Fruit fly (Drosophila melanogaster): ENCODE data around the gene cpb.

Gene cpb

DNA sequence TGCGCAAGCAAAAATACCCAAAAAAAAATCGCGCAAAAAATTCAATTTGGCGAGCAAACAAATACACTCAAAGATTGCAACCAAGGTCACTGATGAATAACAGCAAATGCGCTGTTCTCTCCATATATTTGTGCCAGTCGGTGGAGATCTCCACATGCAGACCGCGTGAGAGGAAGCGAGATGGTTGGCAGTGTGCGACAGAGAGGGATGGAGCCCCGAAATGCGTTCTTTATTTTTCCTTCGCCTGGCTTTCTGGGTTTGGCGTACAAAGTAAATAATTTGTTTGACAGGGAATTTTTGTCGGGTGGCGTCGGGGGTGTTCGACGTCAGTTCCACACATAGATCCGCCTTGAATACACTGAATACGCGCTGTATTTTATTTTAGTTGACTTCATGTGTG, 37.2 kb upstream of the cpb start:
- no peak for TF ChIP-seq Snoo (tag; optimal IDR thresholded peaks at IDR 0.05)
- no peak for TF ChIP-seq Ets98B (GFP tag; IDR thresholded peaks at IDR 0.05)

- TF ChIP-seq CG10348 (GFP tag; IDR thresholded peaks at IDR 0.05) (no peak), Snoo (tag; optimal IDR thresholded peaks at IDR 0.05) (peak; percentile 20), CG32121 (GFP tag; IDR thresholded peaks at IDR 0.05) (no peak), CG12605 (GFP tag; IDR thresholded peaks at IDR 0.05) (no peak), gl (tag; optimal IDR thresholded peaks at IDR 0.05) (no peak)
Observed at dm6 chr2L:1668616-1669020, 36.1 kb upstream of the cpb start.

DNA sequence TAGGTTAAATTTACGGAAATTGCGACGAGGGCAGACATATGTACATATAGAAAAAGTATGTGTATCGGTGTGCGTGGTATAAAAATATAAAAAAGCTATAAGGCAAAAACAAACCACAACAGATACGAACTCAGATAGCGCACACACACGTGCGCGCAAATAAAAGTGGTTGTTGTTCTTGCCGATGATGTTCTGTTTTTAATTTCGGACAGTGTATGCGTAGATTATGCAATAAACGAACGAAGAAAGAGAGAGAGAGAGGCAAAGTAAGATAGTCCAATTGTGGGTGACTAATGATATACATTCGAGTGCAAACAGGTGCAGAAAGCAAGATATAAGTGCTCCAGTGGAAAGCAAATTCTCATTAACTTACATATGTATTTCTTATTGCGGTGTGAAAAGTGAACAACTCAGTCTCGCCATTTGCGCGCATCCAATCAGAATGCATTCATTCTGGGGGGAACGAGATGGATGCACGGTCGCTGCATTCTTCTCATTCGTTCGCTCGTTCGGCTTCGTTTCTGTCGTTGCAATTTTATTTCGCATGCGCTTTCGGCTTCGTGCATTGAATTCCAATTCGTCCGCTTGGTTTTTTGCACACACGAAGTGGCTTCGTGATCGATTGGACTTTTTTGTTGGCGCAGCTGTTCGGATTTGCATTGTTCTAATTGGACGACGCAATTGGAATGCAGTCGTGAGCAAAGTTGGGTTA, 35.2 kb upstream of the cpb start:
- TF ChIP-seq CG10348 (GFP tag; IDR thresholded peaks at IDR 0.05): no peak
- peak; percentile 36 for TF ChIP-seq CG15710 (tag; optimal IDR thresholded peaks at IDR 0.05)
- no peak for TF ChIP-seq CG9948 (tag; optimal IDR thresholded peaks at IDR 0.05)
- no peak for TF ChIP-seq rn (GFP tag; IDR thresholded peaks at IDR 0.05)
- peak; percentile 13 for TF ChIP-seq CG14655 (GFP tag; optimal IDR thresholded peaks at IDR 0.05)
- no peak for TF ChIP-seq Snoo (tag; optimal IDR thresholded peaks at IDR 0.05)
- TF ChIP-seq Pif1B (GFP tag; optimal IDR thresholded peaks at IDR 0.05): no peak
- no peak for TF ChIP-seq D1 (tag; optimal IDR thresholded peaks at IDR 0.05)
- no peak for TF ChIP-seq EcR (GFP tag; optimal IDR thresholded peaks at IDR 0.05)
- no peak for TF ChIP-seq Pif1A (GFP tag; optimal IDR thresholded peaks at IDR 0.05)
- no peak for TF ChIP-seq CG17806 (tag; optimal IDR thresholded peaks at IDR 0.05)
- TF ChIP-seq CG32121 (GFP tag; IDR thresholded peaks at IDR 0.05): peak; percentile 65; the same call in 1 of the 2 replicates
- no peak; the same call in 1 of the 2 replicates for TF ChIP-seq CG12605 (GFP tag; IDR thresholded peaks at IDR 0.05)
- no peak for TF ChIP-seq CG13204 (GFP tag; optimal IDR thresholded peaks at IDR 0.05)
- TF ChIP-seq CG8159 (tag; optimal IDR thresholded peaks at IDR 0.05): peak; percentile 14
- TF ChIP-seq CG8301 (tag; optimal IDR thresholded peaks at IDR 0.05): no peak
- peak; percentile 46 for TF ChIP-seq gl (tag; optimal IDR thresholded peaks at IDR 0.05)
- peak; percentile 14 for TF ChIP-seq CG34367 (tag; optimal IDR thresholded peaks at IDR 0.05)
- TF ChIP-seq CG4496 (GFP tag; IDR thresholded peaks at IDR 0.05): peak; percentile 34; the same call in 1 of the 3 replicates
- no peak for TF ChIP-seq Ets98B (GFP tag; IDR thresholded peaks at IDR 0.05)
- peak; percentile 47; the same call in 2 of the 3 replicates for TF ChIP-seq fd96Ca (GFP tag; IDR thresholded peaks at IDR 0.05)

DNA sequence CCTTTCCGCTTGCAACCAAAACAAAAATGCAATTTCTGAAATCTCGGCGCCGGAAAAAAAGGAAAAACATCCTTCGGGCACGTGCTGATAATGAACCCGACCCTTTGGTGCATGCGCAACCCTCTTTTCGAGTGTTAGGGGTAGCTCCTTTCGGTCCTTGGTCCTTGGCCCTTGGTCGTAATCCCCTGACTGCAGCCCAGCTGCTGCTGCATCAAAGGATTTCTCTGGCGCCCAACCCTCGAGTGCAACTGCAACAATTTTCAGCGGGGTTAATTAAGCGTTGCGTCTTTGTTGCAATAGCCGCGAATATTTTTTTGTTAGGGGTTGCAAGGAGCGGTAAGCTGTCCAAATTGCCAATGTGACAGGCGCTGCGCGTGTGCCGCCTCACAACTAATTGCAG, 34.3 kb upstream of the cpb start:
- TF ChIP-seq CG34367 (tag; optimal IDR thresholded peaks at IDR 0.05) (no peak), CG10348 (GFP tag; IDR thresholded peaks at IDR 0.05) (no peak), CG14655 (GFP tag; optimal IDR thresholded peaks at IDR 0.05) (no peak), CG12605 (GFP tag; IDR thresholded peaks at IDR 0.05) (no peak), rn (GFP tag; IDR thresholded peaks at IDR 0.05) (no peak), CG9948 (tag; optimal IDR thresholded peaks at IDR 0.05) (no peak), D1 (tag; optimal IDR thresholded peaks at IDR 0.05) (no peak), CG15710 (tag; optimal IDR thresholded peaks at IDR 0.05) (no peak), Pif1B (GFP tag; optimal IDR thresholded peaks at IDR 0.05) (no peak), Pif1A (GFP tag; optimal IDR thresholded peaks at IDR 0.05) (no peak), gl (tag; optimal IDR thresholded peaks at IDR 0.05) (no peak), CG8301 (tag; optimal IDR thresholded peaks at IDR 0.05) (no peak), Snoo (tag; optimal IDR thresholded peaks at IDR 0.05) (no peak)

DNA sequence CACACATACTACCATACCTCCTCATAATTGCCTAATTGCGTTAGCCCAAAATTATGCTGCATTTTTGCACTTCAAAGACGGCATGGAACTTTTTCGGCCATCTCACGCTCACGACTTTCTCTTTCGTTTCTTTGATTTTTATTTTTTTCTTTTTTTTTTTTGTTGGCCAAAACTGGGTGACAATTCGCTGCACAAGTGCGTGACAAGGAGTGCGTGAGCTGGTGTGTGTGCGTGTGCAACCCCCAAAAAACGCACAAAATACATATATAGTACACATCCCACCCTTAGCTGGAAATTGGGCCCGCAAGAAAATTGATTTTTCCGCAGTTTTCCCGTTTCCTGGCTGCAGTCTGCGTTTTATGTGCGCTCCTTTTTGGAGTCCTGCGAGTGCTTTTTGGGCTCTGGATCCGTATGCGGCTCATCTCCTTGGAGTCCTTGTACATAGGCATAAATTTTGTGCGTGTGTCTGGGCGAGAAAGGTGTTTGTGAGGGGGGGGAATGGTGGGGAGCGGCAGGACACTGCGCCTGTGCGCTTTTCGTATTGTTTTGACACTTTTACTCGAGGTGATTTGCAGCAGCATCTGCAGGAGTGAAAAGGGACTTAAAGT, 32.5 kb upstream of the cpb start:
- TF ChIP-seq CG12605 (GFP tag; IDR thresholded peaks at IDR 0.05) (no peak), Snoo (tag; optimal IDR thresholded peaks at IDR 0.05) (no peak)

DNA sequence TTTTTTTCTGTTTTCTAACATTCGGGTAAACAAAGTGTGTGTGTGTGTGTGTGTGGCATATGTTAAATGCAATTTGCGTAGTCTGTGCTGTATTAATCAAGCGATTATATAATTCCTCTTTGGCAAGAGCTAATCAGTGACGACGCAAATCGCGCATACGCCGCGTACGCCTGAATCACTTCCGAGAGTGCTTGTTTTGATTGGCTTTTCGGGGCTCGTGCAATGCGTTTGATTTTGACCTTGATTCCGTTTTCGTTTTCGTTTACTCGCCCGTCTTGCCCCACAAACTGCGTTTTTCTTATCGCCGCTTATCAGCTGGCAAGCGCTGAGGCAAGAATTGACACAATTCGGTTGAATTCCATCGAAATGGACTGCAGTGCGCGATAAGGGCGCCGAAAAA, 11.8 kb upstream of the cpb start:
- TF ChIP-seq CG8301 (tag; optimal IDR thresholded peaks at IDR 0.05) (no peak), Pif1A (GFP tag; optimal IDR thresholded peaks at IDR 0.05) (no peak), CG14655 (GFP tag; optimal IDR thresholded peaks at IDR 0.05) (no peak), CG34367 (tag; optimal IDR thresholded peaks at IDR 0.05) (no peak), CG4496 (GFP tag; IDR thresholded peaks at IDR 0.05) (no peak), CG10348 (GFP tag; IDR thresholded peaks at IDR 0.05) (no peak)

DNA sequence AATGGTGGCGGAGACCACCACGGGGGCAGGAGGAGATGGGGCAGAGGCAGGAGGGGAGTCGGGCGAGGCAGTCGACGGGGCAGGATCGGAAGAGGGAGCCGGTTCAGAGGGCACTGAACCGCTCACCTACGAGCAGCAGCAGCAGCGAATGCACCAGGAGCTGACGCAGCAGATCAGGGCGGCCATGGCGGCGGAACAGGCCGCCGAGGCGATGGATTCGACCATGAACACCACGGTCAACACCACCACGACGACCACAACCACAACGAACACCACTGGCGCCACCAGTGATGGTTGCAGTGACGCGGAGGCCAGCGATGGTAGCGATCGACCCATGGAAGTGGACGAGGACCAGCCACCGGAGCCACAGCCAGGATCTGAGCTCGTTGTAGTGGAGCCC, 8.4 kb upstream of the cpb start:
- no peak for TF ChIP-seq Snoo (tag; optimal IDR thresholded peaks at IDR 0.05)
- no peak for TF ChIP-seq fd96Ca (GFP tag; IDR thresholded peaks at IDR 0.05)
- TF ChIP-seq Pif1A (GFP tag; optimal IDR thresholded peaks at IDR 0.05): no peak
- no peak for TF ChIP-seq CG9948 (tag; optimal IDR thresholded peaks at IDR 0.05)
- TF ChIP-seq D1 (tag; optimal IDR thresholded peaks at IDR 0.05): no peak

Measured in whole organism, pupa.